Fruit fly (Drosophila melanogaster) whole organism, pupa: ENCODE results near the gene CG31102.

Source experiments
- CG15710 ChIP-seq: fragments of 200-800 bp; sonication (Bioruptor generic); optimal IDR thresholded peaks from 2 replicates; lab custom pipeline; 2018; ENCODE audit warnings: missing biosample characterization, mild to moderate bottlenecking, missing genetic modification characterization, moderate library complexity
- CG17806 ChIP-seq: fragments of 200-800 bp; sonication (Bioruptor generic); optimal IDR thresholded peaks from 2 replicates; lab custom pipeline; 2018; ENCODE audit warnings: missing biosample characterization, mild to moderate bottlenecking, missing genetic modification characterization, moderate library complexity
- CG32121 ChIP-seq: fragments of 200-800 bp; sonication (Bioruptor generic); IDR thresholded peaks from 2 replicates; pipeline ENCODE4 v1.3.6; 2022; ENCODE audit warnings: missing biosample characterization, missing genetic modification characterization
- CG8159 ChIP-seq: fragments of 200-800 bp; sonication (Bioruptor generic); optimal IDR thresholded peaks from 3 replicates; lab custom pipeline; 2018; ENCODE audit warnings: missing biosample characterization, mild to moderate bottlenecking, missing genetic modification characterization, moderate library complexity
- D1 ChIP-seq: fragments of 200-800 bp; sonication (Bioruptor generic); optimal IDR thresholded peaks from 2 replicates; lab custom pipeline; 2018; ENCODE audit warnings: missing biosample characterization, mild to moderate bottlenecking, missing genetic modification characterization, moderate library complexity
- EcR ChIP-seq: fragments of 200-800 bp; sonication (Bioruptor generic); optimal IDR thresholded peaks from 3 replicates; lab custom pipeline; 2019; ENCODE audit warnings: missing biosample characterization, missing genetic modification characterization, mild to moderate bottlenecking, moderate library complexity, missing genetic modification reagents
- Pif1B ChIP-seq: fragments of 200-800 bp; sonication (Bioruptor generic); optimal IDR thresholded peaks from 3 replicates; lab custom pipeline; 2016; ENCODE audit warnings: missing biosample characterization, missing genetic modification characterization
- fd96Ca ChIP-seq: fragments of 200-800 bp; sonication (Bioruptor generic); IDR thresholded peaks from 3 replicates; pipeline ENCODE4 v1.3.6; 2022; ENCODE audit warnings: missing biosample characterization, missing genetic modification characterization

DNA sequence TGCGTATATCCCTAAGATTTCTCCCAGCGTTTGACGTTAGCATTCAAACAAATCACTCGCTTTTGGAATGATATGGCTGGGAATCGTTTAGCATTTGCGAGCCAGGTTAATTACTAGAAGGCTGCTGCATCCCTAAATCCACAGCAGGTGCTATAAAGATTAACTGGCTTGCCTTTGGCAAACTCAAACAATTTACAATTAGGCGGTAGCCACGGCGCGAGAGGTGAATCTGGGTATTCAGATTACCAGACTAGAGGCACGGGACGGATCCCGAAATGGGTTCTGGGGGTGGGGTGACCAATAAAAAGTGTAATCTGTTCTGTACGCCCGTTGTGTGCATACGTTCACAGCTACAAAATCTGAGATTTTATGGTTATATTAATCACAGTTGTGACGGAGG is 14.2 kb downstream of the CG31102 start, which contains the start of gene CG11892:
- TF ChIP-seq CG15710 (tag; lab: Kevin White, UChicago) (no peak), Pif1B (GFP tag; lab: Kevin White, UChicago) (no peak), CG17806 (tag; lab: Kevin White, UChicago) (no peak), fd96Ca (GFP tag; lab: Robert Waterston, UW) (no peak), EcR (GFP tag; lab: Kevin White, UChicago) (no peak), CG32121 (GFP tag; lab: Robert Waterston, UW) (no peak), CG8159 (tag; lab: Kevin White, UChicago) (no peak), D1 (tag; lab: Kevin White, UChicago) (no peak)
